Worm (Caenorhabditis elegans): ENCODE data around the gene Y82E9BL.18.

- TF ChIP-seq him-1 (tag; optimal IDR thresholded peaks at IDR 0.05) (no peak), dox-1 (GFP tag; IDR thresholded peaks at IDR 0.05) (no peak), gei-17 (GFP tag; optimal IDR thresholded peaks at IDR 0.05) (no peak), hsf-1 (GFP tag; IDR thresholded peaks at IDR 0.05) (no peak), ceh-79 (tag; optimal IDR thresholded peaks at IDR 0.05) (no peak), pha-4 (tag; optimal IDR thresholded peaks at IDR 0.05) (no peak)
Measured at ce11 chrIII:1342488-1342887, 15.9 kb downstream of the Y82E9BL.18 start, which contains the start of gene fbxa-26.

Measured in whole organism, young adult.